Worm (Caenorhabditis elegans) whole organism, midembryonic: Measurements from ENCODE around the gene nhr-146.

Experiments used
- cog-1 ChIP-seq: sonication (generic microtip); optimal IDR thresholded peaks from 2 replicates; lab custom pipeline; 2016; ENCODE audit warnings: missing genetic modification characterization, missing compliant biosample characterization
- flt-1 ChIP-seq: fragments of 200-800 bp; sonication (Bioruptor generic); IDR thresholded peaks from 2 replicates; pipeline ENCODE4 v1.3.6; 2022; ENCODE audit warnings: missing genetic modification characterization, missing compliant biosample characterization
- klf-2 ChIP-seq: fragments of 200-800 bp; sonication (Bioruptor generic); conservative IDR thresholded peaks from 2 replicates; pipeline ENCODE4 v1.3.6; 2022; ENCODE audit warnings: missing genetic modification reagents, missing genetic modification characterization, missing compliant biosample characterization
- med-1 ChIP-seq: sonication (generic microtip); optimal IDR thresholded peaks from 2 replicates; lab custom pipeline; 2017; ENCODE audit warnings: missing genetic modification characterization, mild to moderate bottlenecking, missing compliant biosample characterization, antibody characterized with exemption, missing genetic modification reagents; ENCODE audit not compliant: insufficient read depth
- ref-1 ChIP-seq: fragments of 200-800 bp; sonication (Bioruptor generic); conservative IDR thresholded peaks from 2 replicates; pipeline ENCODE4 v1.3.6; 2022; ENCODE audit warnings: missing genetic modification reagents, missing genetic modification characterization, missing compliant biosample characterization
- tab-1 ChIP-seq: fragments of 200-800 bp; sonication (Bioruptor generic); IDR thresholded peaks from 2 replicates; pipeline ENCODE4 v1.3.6; 2022; ENCODE audit warnings: missing genetic modification characterization, missing compliant biosample characterization
- ztf-23 ChIP-seq: fragments of 200-800 bp; sonication (Bioruptor generic); IDR thresholded peaks from 2 replicates; pipeline ENCODE4 v1.3.6; 2022; ENCODE audit warnings: missing genetic modification reagents, missing genetic modification characterization, missing compliant biosample characterization
- ztf-29 ChIP-seq: fragments of 200-800 bp; sonication (Bioruptor generic); IDR thresholded peaks from 2 replicates; pipeline ENCODE4 v1.3.6; 2022; ENCODE audit warnings: missing genetic modification reagents, missing genetic modification characterization, missing compliant biosample characterization

DNA sequence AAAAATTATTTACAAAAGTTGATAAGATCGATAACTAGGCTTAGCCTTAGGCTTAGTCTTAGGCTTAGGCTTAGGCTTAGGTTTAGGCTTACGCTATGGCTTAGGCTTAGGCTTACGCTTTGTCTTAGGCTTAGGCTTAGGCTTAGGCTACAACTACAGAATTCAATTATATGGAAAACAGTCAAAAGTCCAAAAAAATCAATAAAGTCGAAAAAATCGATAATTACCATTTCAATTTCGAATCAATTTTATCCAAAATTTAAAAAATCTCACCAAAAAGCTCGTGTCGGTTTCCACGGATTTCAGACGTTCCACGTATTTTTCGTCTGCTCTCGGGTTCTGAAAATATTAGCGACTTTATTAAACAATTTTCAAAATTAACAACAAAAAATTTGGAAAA lies 50.3 kb downstream of the nhr-146 start:
- TF ChIP-seq med-1 (no peak), flt-1 (GFP tag; lab: Robert Waterston, UW) (no peak), ref-1 (GFP tag; lab: Robert Waterston, UW) (no peak), klf-2 (GFP tag; lab: Robert Waterston, UW) (no peak), cog-1 (no peak), ztf-23 (GFP tag; lab: Robert Waterston, UW) (no peak), tab-1 (no peak), ztf-29 (GFP tag; lab: Robert Waterston, UW) (no peak)
